Fruit fly (Drosophila melanogaster): ENCODE measurements around the gene rux.

Gene rux

DNA sequence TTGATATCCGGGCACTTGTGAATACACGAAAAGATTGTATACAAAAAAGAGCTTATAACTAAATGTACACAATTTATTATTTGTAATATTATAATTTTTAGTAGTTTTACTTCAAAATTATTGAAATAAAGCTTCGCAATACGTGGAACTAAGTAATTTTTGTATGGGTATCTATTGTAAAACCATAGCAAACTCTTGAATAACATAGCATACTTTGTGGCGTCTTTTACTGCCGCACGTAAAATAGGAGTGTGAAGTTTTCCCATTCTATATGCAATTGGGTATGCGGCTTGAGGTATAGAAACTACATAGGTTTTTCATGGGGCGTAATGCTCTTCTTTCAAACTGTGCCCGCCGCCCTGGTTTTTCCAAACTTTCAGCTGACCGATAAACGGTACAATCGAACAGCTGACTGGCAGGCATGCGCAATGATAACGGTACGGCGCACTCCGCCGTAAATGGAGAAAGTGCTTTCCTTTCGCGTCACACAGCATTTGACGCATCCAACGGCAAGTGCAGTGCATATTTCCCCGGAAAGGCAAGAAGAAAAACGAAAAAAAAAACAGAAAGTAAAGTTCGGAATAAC, 1.9 kb upstream of the rux start, which contains the start of gene CG5937 (continued):
- TF ChIP-seq Ets97D (GFP tag; optimal IDR thresholded peaks at IDR 0.05) (no peak), H2.0 (GFP tag; IDR thresholded peaks at IDR 0.05) (no peak), grau (tag; optimal IDR thresholded peaks at IDR 0.05) (peak; percentile 36), bowl (GFP tag; IDR thresholded peaks at IDR 0.05) (no peak), onecut (GFP tag; IDR thresholded peaks at IDR 0.05) (no peak), oc (tag; optimal IDR thresholded peaks at IDR 0.05) (no peak), CG4404 (GFP tag; IDR thresholded peaks at IDR 0.05) (no peak), crp (GFP tag; optimal IDR thresholded peaks at IDR 0.05) (peak in 1 of 2 experiments; percentile 61), Stat92E (GFP tag; optimal IDR thresholded peaks at IDR 0.05) (no peak), CG4360 (GFP tag; IDR thresholded peaks at IDR 0.05) (no peak), CG12391 (tag; optimal IDR thresholded peaks at IDR 0.05) (no peak), trh (GFP tag; optimal IDR thresholded peaks at IDR 0.05) (no peak), stc (GFP tag; IDR thresholded peaks at IDR 0.05) (no peak), GATAe (GFP tag; conservative IDR thresholded peaks at IDR 0.05) (no peak), Elba2 (GFP tag; optimal IDR thresholded peaks at IDR 0.05) (no peak), sug (tag; optimal IDR thresholded peaks at IDR 0.05) (no peak), en (GFP tag; optimal IDR thresholded peaks at IDR 0.05) (no peak), salm (tag; optimal IDR thresholded peaks at IDR 0.05) (no peak), ems (GFP tag; optimal IDR thresholded peaks at IDR 0.05) (no peak), CG12071 (GFP tag; optimal IDR thresholded peaks at IDR 0.05) (no peak), row (GFP tag; IDR thresholded peaks at IDR 0.05) (peak; percentile 38; the same call in 2 of the 3 replicates), tin (GFP tag; optimal IDR thresholded peaks at IDR 0.05) (peak; percentile 4), Dip3 (GFP tag; optimal IDR thresholded peaks at IDR 0.05) (no peak), zfh2 (GFP tag; optimal IDR thresholded peaks at IDR 0.05) (no peak), kah (GFP tag; optimal IDR thresholded peaks at IDR 0.05) (no peak), E2f2 (GFP tag; IDR thresholded peaks at IDR 0.05) (no peak), CG18476 (GFP tag; optimal IDR thresholded peaks at IDR 0.05) (no peak), CG3847 (GFP tag; IDR thresholded peaks at IDR 0.05) (no peak), CG9609 (GFP tag; optimal IDR thresholded peaks at IDR 0.05) (no peak), Kr (GFP tag; optimal IDR thresholded peaks at IDR 0.05) (no peak), CG2116 (GFP tag; optimal IDR thresholded peaks at IDR 0.05) (no peak), lola (GFP tag; optimal IDR thresholded peaks at IDR 0.05) (peak in 1 of 3 experiments; percentile 4), fd96Cb (tag; optimal IDR thresholded peaks at IDR 0.05) (no peak), p53 (GFP tag; optimal IDR thresholded peaks at IDR 0.05) (no peak), CG17186 (GFP tag; optimal IDR thresholded peaks at IDR 0.05) (no peak), org-1 (GFP tag; optimal IDR thresholded peaks at IDR 0.05) (no peak), CG6683 (GFP tag; optimal IDR thresholded peaks at IDR 0.05) (no peak), Six4 (GFP tag; optimal IDR thresholded peaks at IDR 0.05) (no peak), HLH54F (GFP tag; optimal IDR thresholded peaks at IDR 0.05) (no peak), CG10274 (GFP tag; optimal IDR thresholded peaks at IDR 0.05) (no peak), NC2β (GFP tag; optimal IDR thresholded peaks at IDR 0.05) (no peak), Atf-2 (GFP tag; optimal IDR thresholded peaks at IDR 0.05) (no peak), CG2875 (GFP tag; optimal IDR thresholded peaks at IDR 0.05) (no peak), CG11695 (GFP tag; IDR thresholded peaks at IDR 0.05) (no peak), Neu2 (GFP tag; optimal IDR thresholded peaks at IDR 0.05; ENCODE audit: borderline replicate concordance) (no peak), CG13424 (tag; optimal IDR thresholded peaks at IDR 0.05) (peak; percentile 46), seq (GFP tag; IDR thresholded peaks at IDR 0.05) (no peak), CG18011 (GFP tag; optimal IDR thresholded peaks at IDR 0.05) (no peak), CG17385 (GFP tag; optimal IDR thresholded peaks at IDR 0.05) (peak; percentile 33), emc (GFP tag; optimal IDR thresholded peaks at IDR 0.05) (no peak), Bteb2 (GFP tag; optimal IDR thresholded peaks at IDR 0.05) (no peak)

Measured in whole organism, embryonic.